Fruit fly (Drosophila melanogaster) whole organism, embryonic: ENCODE results near the gene CG4645.

ENCODE experiments used
- Ada2b ChIP-seq: fragments of 200-800 bp; sonication (Bioruptor generic); IDR thresholded peaks from 2 replicates; pipeline ENCODE4 v1.3.6; 2022; ENCODE audit warnings: missing biosample characterization, missing genetic modification characterization
- Bteb2 ChIP-seq: fragments of 200-800 bp; sonication (Bioruptor generic); optimal IDR thresholded peaks from 2 replicates; lab custom pipeline; 2016; ENCODE audit warnings: missing biosample characterization, missing genetic modification characterization
- CG10267 ChIP-seq: fragments of 200-800 bp; sonication (Bioruptor generic); optimal IDR thresholded peaks from 2 replicates; lab custom pipeline; 2018; ENCODE audit warnings: missing biosample characterization, mild to moderate bottlenecking, missing genetic modification characterization, moderate library complexity
- CG11560 ChIP-seq: fragments of 200-800 bp; sonication (Bioruptor generic); IDR thresholded peaks from 3 replicates; pipeline ENCODE4 v1.3.6; 2022; ENCODE audit warnings: missing biosample characterization, missing genetic modification characterization
- CG12219 ChIP-seq: fragments of 200-800 bp; sonication (Bioruptor generic); optimal IDR thresholded peaks from 3 replicates; lab custom pipeline; 2018; ENCODE audit warnings: missing biosample characterization, mild to moderate bottlenecking, missing genetic modification characterization
- CG14860 ChIP-seq: fragments of 200-800 bp; sonication (Bioruptor generic); IDR thresholded peaks from 3 replicates; pipeline ENCODE4 v1.3.6; 2022; ENCODE audit warnings: missing biosample characterization, missing genetic modification characterization; ENCODE audit not compliant: partially characterized antibody
- CG18262 ChIP-seq: fragments of 200-800 bp; optimal IDR thresholded peaks from 3 replicates; lab custom pipeline; 2019; ENCODE audit warnings: missing biosample characterization, mild to moderate bottlenecking, missing genetic modification characterization, moderate library complexity
- CG2199 ChIP-seq: fragments of 200-800 bp; sonication (Bioruptor generic); IDR thresholded peaks from 3 replicates; pipeline ENCODE4 v1.3.6; 2022; ENCODE audit warnings: missing biosample characterization, missing genetic modification characterization
- CG2678 ChIP-seq: fragments of 200-800 bp; sonication (Bioruptor generic); optimal IDR thresholded peaks from 3 replicates; lab custom pipeline; 2019; ENCODE audit warnings: missing biosample characterization, mild to moderate bottlenecking, missing genetic modification characterization, moderate library complexity
- CG2889 ChIP-seq: fragments of 200-800 bp; sonication (Bioruptor generic); IDR thresholded peaks from 3 replicates; pipeline ENCODE4 v1.3.6; 2022; ENCODE audit warnings: missing biosample characterization, missing genetic modification characterization
- CG31441 ChIP-seq: fragments of 200-800 bp; sonication (Bioruptor generic); IDR thresholded peaks from 2 replicates; pipeline ENCODE4 v1.3.6; 2022; ENCODE audit warnings: missing biosample characterization, missing genetic modification characterization
- CG3163 ChIP-seq: fragments of 200-800 bp; sonication (Bioruptor generic); optimal IDR thresholded peaks from 3 replicates; lab custom pipeline; 2016; ENCODE audit warnings: missing biosample characterization, missing genetic modification characterization
- CG3838 ChIP-seq: fragments of 200-800 bp; sonication (Bioruptor generic); optimal IDR thresholded peaks from 3 replicates; lab custom pipeline; 2016; ENCODE audit warnings: missing biosample characterization, missing genetic modification characterization
- CG3847 ChIP-seq: fragments of 200-800 bp; sonication (Bioruptor generic); IDR thresholded peaks from 2 replicates; pipeline ENCODE4 v1.3.6; 2022; ENCODE audit warnings: missing biosample characterization, missing genetic modification characterization
- CG42726 ChIP-seq: fragments of 200-800 bp; sonication (Bioruptor generic); IDR thresholded peaks from 2 replicates; pipeline ENCODE4 v1.3.6; 2022; ENCODE audit warnings: missing biosample characterization, missing genetic modification characterization; ENCODE audit not compliant: partially characterized antibody
- CG6175 ChIP-seq: fragments of 200-800 bp; sonication (Bioruptor generic); IDR thresholded peaks from 3 replicates; pipeline ENCODE4 v1.3.6; 2022; ENCODE audit warnings: missing biosample characterization, missing genetic modification characterization
- CG6791 ChIP-seq: fragments of 200-800 bp; sonication (Bioruptor generic); IDR thresholded peaks from 3 replicates; pipeline ENCODE4 v1.3.6; 2022; ENCODE audit warnings: missing biosample characterization, missing genetic modification characterization; ENCODE audit not compliant: partially characterized antibody
- CkIIα-i1 ChIP-seq: fragments of 200-800 bp; sonication (Bioruptor generic); IDR thresholded peaks from 2 replicates; pipeline ENCODE4 v1.3.6; 2022; ENCODE audit warnings: missing biosample characterization, missing genetic modification characterization
- Dfd ChIP-seq, 2 experiments: fragments of >200 bp; optimal IDR thresholded peaks; 2 replicates each; lab custom pipeline; 2017; ENCODE audit warnings: missing biosample characterization in 2 of 2, missing genetic modification characterization in 2 of 2
- Dp ChIP-seq: fragments of 200-800 bp; sonication (Bioruptor generic); optimal IDR thresholded peaks from 2 replicates; lab custom pipeline; 2018; ENCODE audit warnings: missing biosample characterization, mild to moderate bottlenecking, missing genetic modification characterization, moderate library complexity
- E2f2 ChIP-seq: fragments of 200-800 bp; sonication (Bioruptor generic); IDR thresholded peaks from 2 replicates; pipeline ENCODE4 v1.3.6; 2022; ENCODE audit warnings: missing biosample characterization, missing genetic modification characterization
- Gug ChIP-seq: fragments of 200-800 bp; sonication (Bioruptor generic); IDR thresholded peaks from 4 replicates; pipeline ENCODE4 v1.3.6; 2022; ENCODE audit warnings: missing biosample characterization, missing genetic modification characterization
- HHEX ChIP-seq: fragments of 200-800 bp; sonication (Bioruptor generic); optimal IDR thresholded peaks from 3 replicates; lab custom pipeline; 2017; ENCODE audit warnings: missing biosample characterization, mild to moderate bottlenecking, missing genetic modification characterization, missing genetic modification reagents
- Hand ChIP-seq: fragments of 200-800 bp; sonication (Bioruptor generic); optimal IDR thresholded peaks from 2 replicates; lab custom pipeline; 2017; ENCODE audit warnings: mild to moderate bottlenecking, missing biosample characterization, missing genetic modification reagents, missing genetic modification characterization
- Hmr ChIP-seq: fragments of 200-800 bp; sonication (Bioruptor generic); optimal IDR thresholded peaks from 3 replicates; lab custom pipeline; 2017; ENCODE audit warnings: mild to moderate bottlenecking, missing biosample characterization, missing genetic modification reagents, missing genetic modification characterization
- Hr3 ChIP-seq: fragments of 200-800 bp; sonication (Bioruptor generic); optimal IDR thresholded peaks from 3 replicates; lab custom pipeline; 2016; ENCODE audit warnings: missing biosample characterization, missing genetic modification characterization
- Hr39 ChIP-seq: fragments of >200 bp; optimal IDR thresholded peaks from 2 replicates; lab custom pipeline; 2017
- Hsf ChIP-seq: fragments of 200-800 bp; sonication (Bioruptor generic); optimal IDR thresholded peaks from 3 replicates; lab custom pipeline; 2016; ENCODE audit warnings: missing biosample characterization, missing genetic modification characterization
- Mrtf ChIP-seq: fragments of 200-800 bp; sonication (Bioruptor generic); IDR thresholded peaks from 3 replicates; pipeline ENCODE4 v1.3.6; 2022; ENCODE audit warnings: missing biosample characterization, missing genetic modification characterization
- Oaz ChIP-seq: fragments of 200-800 bp; sonication (Bioruptor generic); IDR thresholded peaks from 2 replicates; pipeline ENCODE4 v1.3.6; 2022; ENCODE audit warnings: missing biosample characterization, missing genetic modification characterization
- PHDP ChIP-seq: fragments of 200-800 bp; sonication (Bioruptor generic); optimal IDR thresholded peaks from 3 replicates; lab custom pipeline; 2018; ENCODE audit warnings: missing biosample characterization, mild to moderate bottlenecking, missing genetic modification characterization, moderate library complexity
- Vsx1 ChIP-seq: fragments of 200-800 bp; sonication (Bioruptor generic); optimal IDR thresholded peaks from 2 replicates; lab custom pipeline; 2017; ENCODE audit warnings: missing biosample characterization, mild to moderate bottlenecking, missing genetic modification characterization, missing genetic modification reagents
- abd-A ChIP-seq: fragments of 200-800 bp; sonication (Bioruptor generic); optimal IDR thresholded peaks from 3 replicates; lab custom pipeline; 2019; ENCODE audit warnings: missing biosample characterization, mild to moderate bottlenecking, missing genetic modification characterization, moderate library complexity
- ap ChIP-seq: fragments of 200-800 bp; sonication (Bioruptor generic); IDR thresholded peaks from 2 replicates; pipeline ENCODE4 v1.3.6; 2022; ENCODE audit warnings: missing biosample characterization, missing genetic modification characterization
- az2 ChIP-seq: fragments of 200-800 bp; sonication (Bioruptor generic); optimal IDR thresholded peaks from 3 replicates; lab custom pipeline; 2016; ENCODE audit warnings: missing biosample characterization, missing genetic modification characterization
- bigmax ChIP-seq: fragments of 200-800 bp; sonication (Bioruptor generic); optimal IDR thresholded peaks from 2 replicates; lab custom pipeline; 2018; ENCODE audit warnings: missing biosample characterization, mild to moderate bottlenecking, missing genetic modification characterization
- chn ChIP-seq: fragments of 200-800 bp; sonication (Bioruptor generic); optimal IDR thresholded peaks from 2 replicates; lab custom pipeline; 2016; ENCODE audit warnings: missing biosample characterization, missing genetic modification characterization
- cwo ChIP-seq: fragments of 200-800 bp; sonication (Bioruptor generic); optimal IDR thresholded peaks from 3 replicates; lab custom pipeline; 2017; ENCODE audit warnings: missing biosample characterization, missing genetic modification characterization, mild to moderate bottlenecking, moderate library complexity, missing genetic modification reagents
- esg ChIP-seq: fragments of 200-800 bp; sonication (Bioruptor generic); conservative IDR thresholded peaks from 2 replicates; pipeline ENCODE4 v1.3.6; 2022; ENCODE audit warnings: missing biosample characterization, missing genetic modification characterization
- gem ChIP-seq: fragments of 200-800 bp; sonication (Bioruptor generic); optimal IDR thresholded peaks from 2 replicates; lab custom pipeline; 2019; ENCODE audit warnings: missing biosample characterization, mild to moderate bottlenecking, missing genetic modification characterization, moderate library complexity
- hb ChIP-seq: fragments of 200-800 bp; sonication (Bioruptor generic); IDR thresholded peaks from 3 replicates; pipeline ENCODE4 v1.3.6; 2022; ENCODE audit warnings: missing biosample characterization, missing genetic modification characterization; ENCODE audit not compliant: partially characterized antibody
- hbn ChIP-seq: fragments of 200-800 bp; sonication (Bioruptor generic); IDR thresholded peaks from 2 replicates; pipeline ENCODE4 v1.3.6; 2022; ENCODE audit warnings: missing biosample characterization, missing genetic modification characterization; ENCODE audit not compliant: partially characterized antibody
- ken ChIP-seq: fragments of 200-800 bp; sonication (Bioruptor generic); IDR thresholded peaks from 3 replicates; pipeline ENCODE4 v1.3.6; 2022; ENCODE audit warnings: missing biosample characterization, missing genetic modification characterization
- onecut ChIP-seq: fragments of 200-800 bp; sonication (Bioruptor generic); IDR thresholded peaks from 2 replicates; pipeline ENCODE4 v1.3.6; 2022; ENCODE audit warnings: missing biosample characterization, missing genetic modification characterization
- rib ChIP-seq: fragments of 200-800 bp; sonication (Bioruptor generic); IDR thresholded peaks from 2 replicates; pipeline ENCODE4 v1.3.6; 2022; ENCODE audit warnings: missing biosample characterization, missing genetic modification characterization
- sens-2 ChIP-seq: fragments of 200-800 bp; sonication (Bioruptor generic); IDR thresholded peaks from 2 replicates; pipeline ENCODE4 v1.3.6; 2022; ENCODE audit warnings: missing biosample characterization, missing genetic modification characterization
- shn ChIP-seq: fragments of 200-800 bp; sonication (Bioruptor generic); optimal IDR thresholded peaks from 3 replicates; lab custom pipeline; 2016; ENCODE audit warnings: missing biosample characterization, missing genetic modification characterization
- sim ChIP-seq: fragments of 200-800 bp; sonication (Bioruptor generic); IDR thresholded peaks from 2 replicates; pipeline ENCODE4 v1.3.6; 2022; ENCODE audit warnings: missing biosample characterization, missing genetic modification characterization
- slbo ChIP-seq: fragments of 200-800 bp; sonication (Bioruptor generic); IDR thresholded peaks from 2 replicates; pipeline ENCODE4 v1.3.6; 2022; ENCODE audit warnings: missing biosample characterization, missing genetic modification characterization
- toy ChIP-seq: fragments of 200-800 bp; sonication (Bioruptor generic); IDR thresholded peaks from 2 replicates; pipeline ENCODE4 v1.3.6; 2022; ENCODE audit warnings: missing biosample characterization, missing genetic modification characterization
- wek ChIP-seq: fragments of 200-800 bp; sonication (Bioruptor generic); optimal IDR thresholded peaks from 3 replicates; lab custom pipeline; 2018; ENCODE audit warnings: missing biosample characterization, mild to moderate bottlenecking, missing genetic modification characterization, moderate library complexity

CG4645 gene

DNA sequence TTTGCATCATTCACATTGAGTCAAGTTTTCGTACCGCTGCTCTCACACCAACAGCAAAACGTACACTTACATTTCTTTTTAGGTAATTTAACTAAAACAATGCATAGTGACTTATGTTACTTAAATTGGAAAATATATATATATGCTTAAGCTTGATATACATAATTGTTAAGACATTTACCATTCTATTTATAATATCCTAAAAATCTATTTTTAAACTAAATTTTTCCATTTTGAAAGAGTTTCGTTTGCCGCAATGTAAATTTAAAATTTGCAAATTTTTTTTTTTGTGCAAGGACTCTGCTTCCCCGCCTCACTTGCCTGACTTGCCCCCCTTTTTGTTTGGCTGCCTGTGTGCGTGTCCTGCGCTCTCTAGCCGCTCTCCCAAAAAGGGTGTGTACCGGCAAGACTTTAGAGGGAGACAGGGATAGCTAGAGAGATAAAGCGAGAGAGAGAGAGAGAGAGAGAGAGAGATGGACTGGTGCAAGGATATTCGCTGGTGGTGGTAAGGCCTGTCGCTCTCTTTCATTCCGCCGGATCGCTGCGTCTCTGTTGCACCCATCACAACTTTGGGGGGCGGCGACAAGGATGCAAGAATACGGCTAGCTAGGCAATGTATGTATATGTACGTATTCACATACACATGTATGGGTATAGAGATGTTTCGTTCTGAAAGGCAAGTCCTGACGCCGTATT, 28.2 kb downstream of the CG4645 start (continued):
- TF ChIP-seq Dp = no peak
- TF ChIP-seq CG6175 = no peak
- TF ChIP-seq Hand = peak; percentile 32
- TF ChIP-seq CG12219 (GFP tag; lab: Kevin White, UChicago) = no peak
- no peak for TF ChIP-seq Bteb2 (GFP tag; lab: Kevin White, UChicago)
- no peak for TF ChIP-seq toy (GFP tag; lab: Robert Waterston, UW)
- TF ChIP-seq HHEX = peak; percentile 31
- no peak for TF ChIP-seq wek
- TF ChIP-seq onecut (GFP tag; lab: Robert Waterston, UW) = no peak
- TF ChIP-seq CG3847 = 0 out of 2 replicates have a peak, but pooled peaks have one; percentile 10
- TF ChIP-seq CG2678 (tag; lab: Kevin White, UChicago) = peak; percentile 76
- TF ChIP-seq Hr39 (lab: Kevin White, UChicago) = no peak
- TF ChIP-seq E2f2 (GFP tag; lab: Robert Waterston, UW) = peak; percentile 29; the same call in 1 of the 2 replicates
- no peak for TF ChIP-seq esg (GFP tag; lab: Robert Waterston, UW)
- no peak for TF ChIP-seq CG3838 (GFP tag; lab: Kevin White, UChicago)
- TF ChIP-seq sim (GFP tag; lab: Robert Waterston, UW) = no peak
- peak; percentile 70 for TF ChIP-seq CG31441
- TF ChIP-seq sens-2 (GFP tag; lab: Robert Waterston, UW) = no peak
- no peak for TF ChIP-seq ken (GFP tag; lab: Robert Waterston, UW)
- no peak for TF ChIP-seq CG6791 (GFP tag; lab: Robert Waterston, UW)
- peak; percentile 67 for TF ChIP-seq CG18262 (tag; lab: Kevin White, UChicago)
- peak; percentile 49 for TF ChIP-seq abd-A (tag; lab: Kevin White, UChicago)
- TF ChIP-seq CG42726 = no peak
- TF ChIP-seq hbn (GFP tag; lab: Robert Waterston, UW) = no peak
- TF ChIP-seq Vsx1 = no peak
- TF ChIP-seq CkIIα-i1 (GFP tag; lab: Robert Waterston, UW) = no peak
- TF ChIP-seq Hsf (GFP tag; lab: Kevin White, UChicago) = no peak
- TF ChIP-seq az2 (GFP tag; lab: Kevin White, UChicago) = no peak
- TF ChIP-seq Oaz (GFP tag; lab: Robert Waterston, UW) = no peak
- TF ChIP-seq CG11560 = no peak
- TF ChIP-seq CG2199 (GFP tag; lab: Robert Waterston, UW) = no peak
- no peak for TF ChIP-seq Dfd (GFP tag; optimal IDR thresholded peaks at IDR 0.05; lab: Kevin White, UChicago)
- TF ChIP-seq bigmax (GFP tag; lab: Kevin White, UChicago) = no peak
- no peak for TF ChIP-seq shn (GFP tag; lab: Kevin White, UChicago)
- TF ChIP-seq slbo (GFP tag; lab: Robert Waterston, UW) = peak; percentile 42; the same call in 1 of the 2 replicates
- TF ChIP-seq cwo (GFP tag; lab: Kevin White, UChicago) = peak; percentile 55
- peak; percentile 37 for TF ChIP-seq CG10267
- TF ChIP-seq CG2889 (GFP tag; lab: Robert Waterston, UW) = no peak
- TF ChIP-seq Hmr (GFP tag; lab: Kevin White, UChicago) = peak; percentile 72
- no peak for TF ChIP-seq Mrtf (GFP tag; lab: Robert Waterston, UW)
- TF ChIP-seq PHDP (tag; lab: Kevin White, UChicago) = peak; percentile 60
- no peak for TF ChIP-seq Ada2b (GFP tag; lab: Robert Waterston, UW)
- peak; percentile 20 for TF ChIP-seq Hr3 (GFP tag; lab: Kevin White, UChicago)
- TF ChIP-seq CG3163 (GFP tag; lab: Kevin White, UChicago) = no peak
- no peak for TF ChIP-seq CG14860 (GFP tag; lab: Robert Waterston, UW)
- TF ChIP-seq Gug (GFP tag; lab: Robert Waterston, UW) = no peak
- TF ChIP-seq chn (GFP tag; lab: Kevin White, UChicago) = no peak
- no peak for TF ChIP-seq hb (GFP tag; lab: Robert Waterston, UW)
- TF ChIP-seq gem (tag; lab: Kevin White, UChicago) = peak; percentile 76
- no peak for TF ChIP-seq ap
- no peak for TF ChIP-seq rib
